Fruit fly (Drosophila melanogaster): ENCODE measurements around the gene fax.

fax gene

DNA sequence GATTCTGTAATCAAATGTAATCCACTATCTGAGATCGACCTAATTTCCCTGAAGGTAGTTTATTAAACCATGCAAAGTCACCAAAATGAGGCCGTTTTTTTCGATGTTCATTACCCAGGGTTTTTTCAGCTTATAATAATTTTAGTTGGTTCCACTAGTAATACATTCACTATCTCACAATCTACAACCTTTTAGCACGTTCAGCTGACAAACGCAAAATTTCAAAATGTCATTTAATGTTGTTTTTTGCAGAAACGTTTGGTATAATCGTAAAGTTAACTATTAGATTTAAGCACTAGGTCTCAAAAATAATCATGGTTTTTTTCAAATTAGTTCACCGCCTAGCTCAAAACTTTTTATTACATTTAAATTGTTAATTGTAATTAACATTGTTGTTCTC lies 11.5 kb downstream of the fax start, which contains the start of gene CG44836:
Gene CG44836 (minus strand): TSS at position 101 of the 400 bp plus-strand sequence.
- TF ChIP-seq CG4328 (GFP tag; optimal IDR thresholded peaks at IDR 0.05) (no peak), CG18011 (GFP tag; optimal IDR thresholded peaks at IDR 0.05) (no peak), Med (GFP tag) (no peak)

DNA sequence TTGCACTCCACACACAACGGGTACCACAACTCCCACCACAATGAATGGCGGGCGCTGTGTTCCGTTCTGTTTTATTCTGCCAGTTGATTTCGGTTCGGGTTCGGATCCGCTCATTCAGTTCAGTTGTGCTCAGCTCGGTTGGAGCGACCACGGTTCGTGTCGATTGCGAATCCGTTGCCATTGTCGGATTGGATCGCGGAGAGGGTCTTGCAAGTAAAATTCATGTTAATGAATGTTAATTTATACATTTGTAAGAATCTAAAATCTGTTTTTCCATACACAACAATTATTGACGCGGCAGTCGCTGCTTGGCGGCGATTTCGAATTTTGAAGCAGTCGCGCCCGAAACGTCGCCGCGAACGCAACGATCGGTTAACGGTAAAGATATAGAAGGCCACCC lies 17.1 kb downstream of the fax start, which contains the start of gene Gagr:
Gene Gagr (plus strand): TSS at position 81 of the 400 bp plus-strand sequence.
- TF ChIP-seq Rx (GFP tag; IDR thresholded peaks at IDR 0.05) = 0 out of 2 replicates have a peak, but pooled peaks have one; percentile 10
- TF ChIP-seq vvl (GFP tag; IDR thresholded peaks at IDR 0.05) = peak; percentile 65; the same call in 1 of the 2 replicates
- peak; percentile 40 for TF ChIP-seq CG5180 (GFP tag; optimal IDR thresholded peaks at IDR 0.05)
- TF ChIP-seq fd64A (GFP tag; optimal IDR thresholded peaks at IDR 0.05) = no peak
- TF ChIP-seq slbo (GFP tag; IDR thresholded peaks at IDR 0.05) = 0 out of 2 replicates have a peak, but pooled peaks have one; percentile 25
- 0 out of 4 replicates have a peak, but pooled peaks have one; percentile 60 for TF ChIP-seq chinmo (GFP tag; IDR thresholded peaks at IDR 0.05; ENCODE audit: partially characterized antibody)
- TF ChIP-seq Side (GFP tag; optimal IDR thresholded peaks at IDR 0.05) = no peak
- TF ChIP-seq crol (GFP tag; IDR thresholded peaks at IDR 0.05) = no peak
- TF ChIP-seq CrebB (tag; optimal IDR thresholded peaks at IDR 0.05) = no peak
- TF ChIP-seq CG8478 (optimal IDR thresholded peaks at IDR 0.05) = no peak
- 0 out of 2 replicates have a peak, but pooled peaks have one; percentile 22 for TF ChIP-seq Rfx (GFP tag; IDR thresholded peaks at IDR 0.05)
- no peak for TF ChIP-seq dmrt99B (tag; optimal IDR thresholded peaks at IDR 0.05)
- peak; percentile 77 for TF ChIP-seq Deaf1 (tag; optimal IDR thresholded peaks at IDR 0.05)
- TF ChIP-seq CG3407 (GFP tag; optimal IDR thresholded peaks at IDR 0.05) = no peak
- no peak for TF ChIP-seq CG4820 (GFP tag; optimal IDR thresholded peaks at IDR 0.05)
- TF ChIP-seq CG13424 (tag; optimal IDR thresholded peaks at IDR 0.05) = no peak
- TF ChIP-seq ac (GFP tag; optimal IDR thresholded peaks at IDR 0.05) = no peak
- TF ChIP-seq fru (optimal IDR thresholded peaks at IDR 0.05) = no peak
- no peak for TF ChIP-seq zfh2 (GFP tag; optimal IDR thresholded peaks at IDR 0.05)

DNA sequence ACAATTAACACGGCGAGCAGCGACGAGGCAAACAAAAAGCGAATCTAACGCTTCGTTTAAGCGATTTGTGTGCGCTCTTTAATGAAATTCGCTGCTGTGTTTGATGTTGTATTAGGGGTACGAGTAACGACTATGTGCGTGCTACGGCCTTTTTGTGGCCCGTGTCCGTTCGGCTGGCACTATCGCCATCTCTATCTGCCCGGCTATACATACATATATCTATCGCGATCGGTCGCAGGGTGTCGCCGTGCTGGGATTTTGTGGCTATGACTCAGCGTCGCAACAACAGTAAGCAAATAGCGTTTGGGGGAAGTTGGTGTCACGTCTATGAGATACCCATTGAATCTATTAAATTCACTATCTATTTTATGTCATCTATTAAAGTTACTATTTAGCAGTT lies 17.9 kb downstream of the fax start:
- TF ChIP-seq CG16863 (GFP tag; optimal IDR thresholded peaks at IDR 0.05) (no peak), CG1647 (GFP tag; optimal IDR thresholded peaks at IDR 0.05) (no peak), sug (tag; optimal IDR thresholded peaks at IDR 0.05) (peak; percentile 5), CG6175 (GFP tag; IDR thresholded peaks at IDR 0.05) (peak; percentile 81; the same call in 2 of the 3 replicates), row (GFP tag; IDR thresholded peaks at IDR 0.05) (peak; percentile 43; the same call in 2 of the 3 replicates), Hmx (GFP tag; optimal IDR thresholded peaks at IDR 0.05) (no peak), gem (tag; optimal IDR thresholded peaks at IDR 0.05) (no peak), nerfin-1 (tag; optimal IDR thresholded peaks at IDR 0.05) (no peak), CG7372 (GFP tag; IDR thresholded peaks at IDR 0.05) (no peak), Med (GFP tag) (peak; percentile 41), CG1832 (GFP tag; optimal IDR thresholded peaks at IDR 0.05) (peak; percentile 24), Gsc (GFP tag; IDR thresholded peaks at IDR 0.05) (no peak), bab2 (GFP tag; optimal IDR thresholded peaks at IDR 0.05) (no peak), gcm (GFP tag; optimal IDR thresholded peaks at IDR 0.05) (no peak), CG17328 (GFP tag; IDR thresholded peaks at IDR 0.05) (no peak), odd (GFP tag; optimal IDR thresholded peaks at IDR 0.05) (no peak), lab (GFP tag; optimal IDR thresholded peaks at IDR 0.05) (peak; percentile 22), tgo (GFP tag; IDR thresholded peaks at IDR 0.05) (no peak), CG3847 (GFP tag; IDR thresholded peaks at IDR 0.05) (no peak), vnd (GFP tag; IDR thresholded peaks at IDR 0.05; ENCODE audit: partially characterized antibody) (no peak), crol (GFP tag; IDR thresholded peaks at IDR 0.05) (no peak), CG15073 (GFP tag; optimal IDR thresholded peaks at IDR 0.05) (no peak), chif (GFP tag; optimal IDR thresholded peaks at IDR 0.05) (no peak), CG13775 (GFP tag; optimal IDR thresholded peaks at IDR 0.05) (no peak), CG3065 (GFP tag; optimal IDR thresholded peaks at IDR 0.05) (no peak), CG2712 (tag; optimal IDR thresholded peaks at IDR 0.05) (no peak), pfk (GFP tag; optimal IDR thresholded peaks at IDR 0.05) (no peak), CG4424 (GFP tag; optimal IDR thresholded peaks at IDR 0.05) (no peak), h (optimal IDR thresholded peaks at IDR 0.05) (no peak), oc (tag; optimal IDR thresholded peaks at IDR 0.05) (no peak)

Measured in whole organism, embryonic.